Worm (Caenorhabditis elegans): ENCODE measurements around the gene ugt-6.

DNA sequence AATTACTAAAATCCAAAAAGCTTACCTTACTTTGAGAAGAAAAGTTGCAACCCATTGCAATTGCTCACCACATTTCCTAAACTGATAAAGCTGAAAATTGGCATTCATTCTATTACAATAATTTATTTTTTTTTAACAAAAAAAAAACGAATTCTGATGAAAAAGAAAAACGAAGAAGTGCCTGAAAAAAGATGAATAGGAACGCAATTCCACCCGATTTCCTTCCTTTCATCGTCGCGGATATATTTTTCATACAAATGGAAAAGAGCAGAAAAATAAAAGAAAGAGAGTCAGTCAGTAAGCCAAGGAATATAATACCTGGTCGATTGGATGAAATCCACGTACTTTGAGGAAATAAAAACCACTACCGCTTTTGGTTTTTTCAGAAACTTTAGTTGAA is 43.2 kb downstream of the ugt-6 start, which contains the start of gene gpa-13:
- TF ChIP-seq T22C8.4 (GFP tag; IDR thresholded peaks at IDR 0.05) (no peak), ref-1 (GFP tag; conservative IDR thresholded peaks at IDR 0.05) (no peak), cog-1 (tag; optimal IDR thresholded peaks at IDR 0.05) (no peak), tab-1 (GFP tag; IDR thresholded peaks at IDR 0.05) (no peak), ztf-23 (GFP tag; IDR thresholded peaks at IDR 0.05) (no peak), klf-2 (GFP tag; conservative IDR thresholded peaks at IDR 0.05) (no peak), ztf-29 (GFP tag; IDR thresholded peaks at IDR 0.05) (no peak)

Data from whole organism, midembryonic.